Worm (Caenorhabditis elegans): Measurements from ENCODE around the gene T26C5.5.

DNA sequence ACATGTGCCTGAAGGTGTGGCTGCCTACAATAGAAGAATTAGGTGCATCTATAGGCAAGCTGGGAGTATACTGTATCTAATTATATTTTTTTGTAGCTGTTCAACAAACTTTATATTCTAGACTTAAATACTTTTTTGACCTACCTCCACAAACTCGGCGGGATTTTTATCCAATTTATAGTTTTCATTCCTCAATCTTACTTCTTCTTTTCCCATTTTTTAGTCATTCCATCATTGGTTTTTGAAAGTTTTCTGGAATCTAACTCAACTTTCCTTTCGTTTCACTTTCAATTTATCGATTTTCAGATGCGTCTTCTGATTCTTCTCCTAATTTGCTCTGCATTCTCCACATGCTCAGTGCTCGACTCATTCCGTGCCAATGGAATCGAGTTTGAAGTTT lies 23.0 kb upstream of the T26C5.5 start, which contains the start of gene C01G6.3:
- TF ChIP-seq Y22D7AL.16 (tag; optimal IDR thresholded peaks at IDR 0.05) (no peak), C08G9.2 (tag; optimal IDR thresholded peaks at IDR 0.05) (no peak), nfya-1 (tag; optimal IDR thresholded peaks at IDR 0.05) (no peak), che-1 (tag; optimal IDR thresholded peaks at IDR 0.05) (no peak), lin-11 (tag; optimal IDR thresholded peaks at IDR 0.05) (no peak), ceh-22 (tag; optimal IDR thresholded peaks at IDR 0.05) (no peak), K02D7.2 (tag; optimal IDR thresholded peaks at IDR 0.05) (no peak), hlh-13 (GFP tag; optimal IDR thresholded peaks at IDR 0.05) (no peak), hlh-15 (tag; optimal IDR thresholded peaks at IDR 0.05) (no peak), pha-4 (tag; optimal IDR thresholded peaks at IDR 0.05) (no peak), eyg-1 (tag; optimal IDR thresholded peaks at IDR 0.05) (no peak), odd-2 (tag; optimal IDR thresholded peaks at IDR 0.05) (no peak), hlh-6 (tag; optimal IDR thresholded peaks at IDR 0.05) (no peak), pha-2 (tag; optimal IDR thresholded peaks at IDR 0.05) (no peak)
